Worm (Caenorhabditis elegans): ENCODE measurements around the gene arrd-18.

arrd-18 gene

DNA sequence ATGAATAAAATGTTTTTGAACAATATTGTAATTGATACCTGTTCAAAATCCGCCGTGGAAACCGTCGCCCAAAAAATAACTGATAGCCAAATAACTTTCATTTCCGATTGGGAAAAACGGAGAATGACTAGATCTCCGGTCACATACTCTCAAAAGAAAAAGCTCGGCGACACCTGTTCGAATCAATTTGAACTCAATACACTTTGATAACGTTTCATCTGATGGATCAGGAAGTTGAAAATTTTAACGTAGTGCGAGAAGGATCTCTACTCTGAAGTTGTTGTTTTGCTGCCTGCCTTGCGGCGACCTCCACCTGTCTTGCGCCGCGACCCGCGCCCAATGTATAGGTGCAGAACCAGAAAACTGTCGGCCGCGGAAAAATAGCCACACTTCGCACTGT, 38.8 kb downstream of the arrd-18 start, which contains the start of gene T28A11.20:
Gene T28A11.20, minus strand, starts transcription at position 101 of the 400 bp plus-strand sequence.
- TF ChIP-seq hnd-1 (tag; optimal IDR thresholded peaks at IDR 0.05) = no peak
- TF ChIP-seq scrt-1 (GFP tag; IDR thresholded peaks at IDR 0.05) = no peak
- TF ChIP-seq tbx-37 (GFP tag; conservative IDR thresholded peaks at IDR 0.05) = no peak
- TF ChIP-seq flt-1 (GFP tag; IDR thresholded peaks at IDR 0.05) = no peak
- TF ChIP-seq ceh-13 (GFP tag; optimal IDR thresholded peaks at IDR 0.05) = no peak
- TF ChIP-seq B0310.2 (tag; optimal IDR thresholded peaks at IDR 0.05) = no peak
- TF ChIP-seq aly-1 (tag; optimal IDR thresholded peaks at IDR 0.05) = no peak
- TF ChIP-seq ceh-36 (tag; optimal IDR thresholded peaks at IDR 0.05) = no peak
- no peak for TF ChIP-seq sea-1 (GFP tag; conservative IDR thresholded peaks at IDR 0.05)
- no peak for TF ChIP-seq ets-7 (tag; optimal IDR thresholded peaks at IDR 0.05)
- TF ChIP-seq ama-1 (optimal IDR thresholded peaks at IDR 0.05) = no peak

DNA sequence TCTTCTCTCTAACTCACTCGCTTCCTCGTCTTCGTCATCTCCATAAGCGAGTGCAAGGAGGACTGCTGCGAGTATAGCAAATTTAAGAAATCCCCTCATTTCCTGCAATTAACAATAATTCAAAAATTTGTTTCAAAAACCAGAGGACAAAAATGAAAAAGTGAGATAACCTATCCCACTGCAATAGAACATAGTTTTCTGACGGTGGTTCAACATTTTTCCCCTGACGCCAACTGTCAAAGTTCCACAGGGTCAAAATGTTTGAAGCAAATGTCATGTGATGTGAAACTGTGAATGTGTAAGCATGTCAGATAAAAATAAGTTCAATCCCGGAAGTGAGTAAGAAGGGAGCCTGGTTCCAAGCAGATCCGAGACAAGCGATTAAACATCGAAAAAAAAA, 42.5 kb downstream of the arrd-18 start, which contains the start of gene T28A11.19:
Gene T28A11.19, minus strand, starts transcription at position 108 of the 400 bp plus-strand sequence.
- TF ChIP-seq hnd-1 (tag; optimal IDR thresholded peaks at IDR 0.05) (no peak), scrt-1 (GFP tag; IDR thresholded peaks at IDR 0.05) (no peak), sea-1 (GFP tag; conservative IDR thresholded peaks at IDR 0.05) (no peak), flt-1 (GFP tag; IDR thresholded peaks at IDR 0.05) (no peak), pes-1 (GFP tag; IDR thresholded peaks at IDR 0.05) (no peak), tbx-37 (GFP tag; conservative IDR thresholded peaks at IDR 0.05) (no peak), ceh-13 (GFP tag; optimal IDR thresholded peaks at IDR 0.05) (no peak), aly-1 (tag; optimal IDR thresholded peaks at IDR 0.05) (no peak), hmg-4 (GFP tag; optimal IDR thresholded peaks at IDR 0.05) (no peak), B0310.2 (tag; optimal IDR thresholded peaks at IDR 0.05) (no peak), tbx-11 (GFP tag; IDR thresholded peaks at IDR 0.05) (no peak), ets-7 (tag; optimal IDR thresholded peaks at IDR 0.05) (no peak), hmbx-1 (tag; optimal IDR thresholded peaks at IDR 0.05) (no peak), F13C5.2 (tag; optimal IDR thresholded peaks at IDR 0.05) (no peak), ama-1 (optimal IDR thresholded peaks at IDR 0.05) (no peak)

DNA sequence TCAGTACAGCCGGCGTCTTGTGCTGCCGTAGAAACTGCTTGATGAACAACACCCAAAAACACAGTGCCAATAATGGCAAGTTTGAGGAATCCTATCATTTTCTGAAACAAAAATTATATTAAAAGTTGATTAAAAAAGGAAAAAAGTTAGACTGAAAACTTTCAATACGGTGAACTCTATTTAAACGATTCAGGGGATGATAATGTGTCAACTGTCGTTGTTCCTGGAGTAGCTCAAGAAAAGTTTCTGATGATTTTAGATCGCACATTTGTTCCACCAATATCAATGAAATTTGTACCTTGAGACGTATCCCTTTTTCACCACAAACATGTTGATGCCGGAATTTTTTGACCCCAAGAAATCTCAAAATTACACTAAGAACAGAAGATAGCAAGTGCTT, 44.0 kb downstream of the arrd-18 start, which contains the start of gene T28A11.18:
Gene T28A11.18, minus strand, starts transcription at position 101 of the 400 bp plus-strand sequence.
- TF ChIP-seq hmg-4 (GFP tag; optimal IDR thresholded peaks at IDR 0.05) (no peak), flt-1 (GFP tag; IDR thresholded peaks at IDR 0.05) (no peak), sea-1 (GFP tag; conservative IDR thresholded peaks at IDR 0.05) (no peak), hnd-1 (tag; optimal IDR thresholded peaks at IDR 0.05) (no peak), tbx-37 (GFP tag; conservative IDR thresholded peaks at IDR 0.05) (no peak), tra-4 (tag; optimal IDR thresholded peaks at IDR 0.05) (no peak), tbx-11 (GFP tag; IDR thresholded peaks at IDR 0.05) (no peak), B0310.2 (tag; optimal IDR thresholded peaks at IDR 0.05) (no peak), ama-1 (optimal IDR thresholded peaks at IDR 0.05) (no peak), F13C5.2 (tag; optimal IDR thresholded peaks at IDR 0.05) (no peak), ceh-13 (GFP tag; optimal IDR thresholded peaks at IDR 0.05) (no peak), hmbx-1 (tag; optimal IDR thresholded peaks at IDR 0.05) (no peak), ets-7 (tag; optimal IDR thresholded peaks at IDR 0.05) (no peak), pes-1 (GFP tag; IDR thresholded peaks at IDR 0.05) (no peak), aly-1 (tag; optimal IDR thresholded peaks at IDR 0.05) (no peak)

DNA sequence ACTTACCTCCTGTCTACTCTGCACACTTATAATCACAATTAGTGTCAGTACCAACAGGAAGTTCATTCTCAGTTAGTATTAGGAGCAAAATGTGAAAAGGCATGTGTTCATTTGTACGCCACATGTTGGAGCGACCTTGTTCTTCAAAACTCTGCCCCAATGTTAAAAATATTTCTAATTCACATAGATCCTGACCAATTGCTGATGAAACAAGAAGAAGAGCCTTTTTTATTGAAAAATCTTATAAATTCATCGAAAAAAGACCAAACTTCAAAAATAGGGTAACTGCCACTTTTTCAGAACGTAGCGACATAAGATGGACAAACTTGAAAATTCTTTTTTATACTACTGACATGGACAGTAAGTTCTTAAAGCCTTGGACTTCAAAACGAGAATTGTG, 45.7 kb downstream of the arrd-18 start, which contains the start of gene T28A11.17:
Gene T28A11.17, minus strand, starts transcription at position 101 of the 400 bp plus-strand sequence.
- TF ChIP-seq pes-1 (GFP tag; IDR thresholded peaks at IDR 0.05) = no peak

All from whole organism, early embryonic.